Fruit fly (Drosophila melanogaster) whole organism, embryonic: Measurements from ENCODE around the gene CG14511.

ENCODE experiments used
- ATbp ChIP-seq: fragments of 200-800 bp; sonication (Bioruptor generic); optimal IDR thresholded peaks from 2 replicates; lab custom pipeline; 2017; ENCODE audit warnings: missing biosample characterization, mild to moderate bottlenecking, missing genetic modification characterization, missing genetic modification reagents
- Abd-B ChIP-seq: fragments of 200-800 bp; sonication (Bioruptor generic); optimal IDR thresholded peaks from 2 replicates; lab custom pipeline; 2018; ENCODE audit warnings: missing biosample characterization, mild to moderate bottlenecking, missing genetic modification characterization, moderate library complexity
- Ada2b ChIP-seq: fragments of 200-800 bp; sonication (Bioruptor generic); IDR thresholded peaks from 2 replicates; pipeline ENCODE4 v1.3.6; 2022; ENCODE audit warnings: missing biosample characterization, missing genetic modification characterization
- Asciz ChIP-seq: fragments of 200-800 bp; sonication (Bioruptor generic); optimal IDR thresholded peaks from 2 replicates; lab custom pipeline; 2017; ENCODE audit warnings: missing biosample characterization, mild to moderate bottlenecking, missing genetic modification characterization, missing genetic modification reagents
- CG10267 ChIP-seq: fragments of 200-800 bp; sonication (Bioruptor generic); optimal IDR thresholded peaks from 2 replicates; lab custom pipeline; 2018; ENCODE audit warnings: missing biosample characterization, mild to moderate bottlenecking, missing genetic modification characterization, moderate library complexity
- CG11085 ChIP-seq: fragments of 200-800 bp; sonication (Bioruptor generic); IDR thresholded peaks from 2 replicates; pipeline ENCODE4 v1.3.6; 2022; ENCODE audit warnings: missing biosample characterization, missing genetic modification characterization
- CG11247 ChIP-seq: fragments of 200-800 bp; sonication (Bioruptor generic); IDR thresholded peaks from 2 replicates; pipeline ENCODE4 v1.3.6; 2022; ENCODE audit warnings: missing biosample characterization, missing genetic modification characterization
- CG12219 ChIP-seq: fragments of 200-800 bp; sonication (Bioruptor generic); optimal IDR thresholded peaks from 3 replicates; lab custom pipeline; 2018; ENCODE audit warnings: missing biosample characterization, mild to moderate bottlenecking, missing genetic modification characterization
- CG13894 ChIP-seq: fragments of 200-800 bp; sonication (Bioruptor generic); optimal IDR thresholded peaks from 3 replicates; lab custom pipeline; 2018; ENCODE audit warnings: missing biosample characterization, mild to moderate bottlenecking, missing genetic modification characterization, moderate library complexity
- CG14965 ChIP-seq: fragments of 200-800 bp; sonication (Bioruptor generic); optimal IDR thresholded peaks from 2 replicates; lab custom pipeline; 2016; ENCODE audit warnings: missing biosample characterization, missing genetic modification characterization, borderline replicate concordance
- CG16863 ChIP-seq: fragments of 200-800 bp; sonication (Bioruptor generic); optimal IDR thresholded peaks from 3 replicates; lab custom pipeline; 2016; ENCODE audit warnings: missing biosample characterization, missing genetic modification characterization
- CG17802 ChIP-seq: fragments of 200-800 bp; sonication (Bioruptor generic); optimal IDR thresholded peaks from 2 replicates; lab custom pipeline; 2018; ENCODE audit warnings: missing biosample characterization, mild to moderate bottlenecking, missing genetic modification characterization, moderate library complexity
- CG2199 ChIP-seq: fragments of 200-800 bp; sonication (Bioruptor generic); IDR thresholded peaks from 3 replicates; pipeline ENCODE4 v1.3.6; 2022; ENCODE audit warnings: missing biosample characterization, missing genetic modification characterization
- CG2712 ChIP-seq: fragments of 200-800 bp; optimal IDR thresholded peaks from 3 replicates; lab custom pipeline; 2019; ENCODE audit warnings: missing biosample characterization, mild to moderate bottlenecking, missing genetic modification characterization, moderate library complexity
- CG2875 ChIP-seq: fragments of 200-800 bp; sonication (Bioruptor generic); optimal IDR thresholded peaks from 2 replicates; lab custom pipeline; 2017; ENCODE audit warnings: missing biosample characterization, mild to moderate bottlenecking, missing genetic modification characterization, missing genetic modification reagents
- CG2889 ChIP-seq: fragments of 200-800 bp; sonication (Bioruptor generic); IDR thresholded peaks from 3 replicates; pipeline ENCODE4 v1.3.6; 2022; ENCODE audit warnings: missing biosample characterization, missing genetic modification characterization
- CG30431 ChIP-seq: fragments of 200-800 bp; sonication (Bioruptor generic); optimal IDR thresholded peaks from 2 replicates; lab custom pipeline; 2017; ENCODE audit warnings: missing biosample characterization, missing genetic modification characterization
- CG8290 ChIP-seq, 3 experiments: fragments of 200-800 bp; sonication (Bioruptor generic); optimal IDR thresholded peaks; 2 replicates each; lab custom pipeline; 2016 to 2019; ENCODE audit warnings: missing biosample characterization in 3 of 3, missing genetic modification characterization in 3 of 3, mild to moderate bottlenecking in 2 of 3, moderate library complexity in 1 of 3
- CG8478 ChIP-seq: fragments of >200 bp; optimal IDR thresholded peaks from 2 replicates; lab custom pipeline; 2018
- CkIIα-i1 ChIP-seq: fragments of 200-800 bp; sonication (Bioruptor generic); IDR thresholded peaks from 2 replicates; pipeline ENCODE4 v1.3.6; 2022; ENCODE audit warnings: missing biosample characterization, missing genetic modification characterization
- Dfd ChIP-seq, 2 experiments: fragments of >200 bp; optimal IDR thresholded peaks; 2 replicates each; lab custom pipeline; 2017; ENCODE audit warnings: missing biosample characterization in 2 of 2, missing genetic modification characterization in 2 of 2
- Dip2 ChIP-seq: fragments of 200-800 bp; sonication (Bioruptor generic); IDR thresholded peaks from 2 replicates; pipeline ENCODE4 v1.3.6; 2022; ENCODE audit warnings: missing biosample characterization, missing genetic modification characterization
- Elba2 ChIP-seq: fragments of 200-800 bp; sonication (Bioruptor generic); optimal IDR thresholded peaks from 3 replicates; lab custom pipeline; 2016; ENCODE audit warnings: missing biosample characterization, missing genetic modification characterization
- HHEX ChIP-seq: fragments of 200-800 bp; sonication (Bioruptor generic); optimal IDR thresholded peaks from 3 replicates; lab custom pipeline; 2017; ENCODE audit warnings: missing biosample characterization, mild to moderate bottlenecking, missing genetic modification characterization, missing genetic modification reagents
- NC2α ChIP-seq: fragments of 200-800 bp; sonication (Bioruptor generic); optimal IDR thresholded peaks from 2 replicates; lab custom pipeline; 2016; ENCODE audit warnings: missing biosample characterization, missing genetic modification characterization
- Rfx ChIP-seq: fragments of 200-800 bp; sonication (Bioruptor generic); IDR thresholded peaks from 2 replicates; pipeline ENCODE4 v1.3.6; 2022; ENCODE audit warnings: missing biosample characterization, missing genetic modification characterization
- Sin3A ChIP-seq: fragments of >200 bp; optimal IDR thresholded peaks from 2 replicates; lab custom pipeline; 2018
- Six4 ChIP-seq: fragments of 200-800 bp; sonication (Bioruptor generic); optimal IDR thresholded peaks from 2 replicates; lab custom pipeline; 2016; ENCODE audit warnings: missing biosample characterization, missing genetic modification characterization
- Sox102F ChIP-seq: fragments of 200-800 bp; sonication (Bioruptor generic); optimal IDR thresholded peaks from 2 replicates; lab custom pipeline; 2018; ENCODE audit warnings: missing biosample characterization, mild to moderate bottlenecking, missing genetic modification characterization, moderate library complexity
- Spps ChIP-seq: fragments of 200-800 bp; sonication (Bioruptor generic); optimal IDR thresholded peaks from 2 replicates; lab custom pipeline; 2018; ENCODE audit warnings: missing biosample characterization, mild to moderate bottlenecking, missing genetic modification characterization
- Stat92E ChIP-seq, 3 experiments: fragments of >200 bp in 2 of 3; fragments of 200-800 bp in 1 of 3; sonication (Bioruptor generic) in 1 of 3; optimal IDR thresholded peaks; 2 replicates each; lab custom pipeline; 2017 to 2019; ENCODE audit warnings: missing biosample characterization in 3 of 3, missing genetic modification characterization in 3 of 3, mild to moderate bottlenecking in 1 of 3, moderate library complexity in 1 of 3
- Vsx1 ChIP-seq: fragments of 200-800 bp; sonication (Bioruptor generic); optimal IDR thresholded peaks from 2 replicates; lab custom pipeline; 2017; ENCODE audit warnings: missing biosample characterization, mild to moderate bottlenecking, missing genetic modification characterization, missing genetic modification reagents
- ara ChIP-seq: fragments of 200-800 bp; sonication (Bioruptor generic); IDR thresholded peaks from 2 replicates; pipeline ENCODE4 v1.3.6; 2022; ENCODE audit warnings: missing biosample characterization, missing genetic modification characterization
- az2 ChIP-seq: fragments of 200-800 bp; sonication (Bioruptor generic); optimal IDR thresholded peaks from 3 replicates; lab custom pipeline; 2016; ENCODE audit warnings: missing biosample characterization, missing genetic modification characterization
- bbx ChIP-seq: fragments of 200-800 bp; sonication (Bioruptor generic); IDR thresholded peaks from 2 replicates; pipeline ENCODE4 v1.3.6; 2022; ENCODE audit warnings: missing biosample characterization, missing genetic modification characterization; ENCODE audit not compliant: partially characterized antibody
- cas ChIP-seq: fragments of 200-800 bp; sonication (Bioruptor generic); IDR thresholded peaks from 2 replicates; pipeline ENCODE4 v1.3.6; 2022; ENCODE audit warnings: missing biosample characterization, missing genetic modification characterization
- caup ChIP-seq: fragments of 200-800 bp; sonication (Bioruptor generic); optimal IDR thresholded peaks from 3 replicates; lab custom pipeline; 2017; ENCODE audit warnings: missing biosample characterization, mild to moderate bottlenecking, missing genetic modification characterization, moderate library complexity; ENCODE audit not compliant: severe bottlenecking
- disco-r ChIP-seq: fragments of 200-800 bp; sonication (Bioruptor generic); optimal IDR thresholded peaks from 2 replicates; lab custom pipeline; 2016; ENCODE audit warnings: missing biosample characterization, missing genetic modification characterization
- gem ChIP-seq: fragments of 200-800 bp; sonication (Bioruptor generic); optimal IDR thresholded peaks from 2 replicates; lab custom pipeline; 2019; ENCODE audit warnings: missing biosample characterization, mild to moderate bottlenecking, missing genetic modification characterization, moderate library complexity
- gsb-n ChIP-seq: fragments of 200-800 bp; sonication (Bioruptor generic); optimal IDR thresholded peaks from 3 replicates; lab custom pipeline; 2018; ENCODE audit warnings: missing biosample characterization, mild to moderate bottlenecking, missing genetic modification characterization
- jigr1 ChIP-seq: fragments of 200-800 bp; sonication (Bioruptor generic); IDR thresholded peaks from 3 replicates; pipeline ENCODE4 v1.3.6; 2022; ENCODE audit warnings: missing biosample characterization, missing genetic modification characterization
- jumu ChIP-seq: fragments of 200-800 bp; sonication (Bioruptor generic); optimal IDR thresholded peaks from 3 replicates; lab custom pipeline; 2016; ENCODE audit warnings: missing biosample characterization, missing genetic modification characterization
- kay ChIP-seq: fragments of 200-800 bp; sonication (Bioruptor generic); optimal IDR thresholded peaks from 2 replicates; lab custom pipeline; 2016; ENCODE audit warnings: missing biosample characterization, missing genetic modification characterization
- maf-S ChIP-seq: fragments of 200-800 bp; sonication (Bioruptor generic); optimal IDR thresholded peaks from 2 replicates; lab custom pipeline; 2016; ENCODE audit warnings: missing biosample characterization, missing genetic modification characterization
- onecut ChIP-seq: fragments of 200-800 bp; sonication (Bioruptor generic); IDR thresholded peaks from 2 replicates; pipeline ENCODE4 v1.3.6; 2022; ENCODE audit warnings: missing biosample characterization, missing genetic modification characterization
- pros ChIP-seq: fragments of 200-800 bp; sonication (Bioruptor generic); optimal IDR thresholded peaks from 3 replicates; lab custom pipeline; 2019; ENCODE audit warnings: missing biosample characterization, mild to moderate bottlenecking, missing genetic modification characterization, moderate library complexity
- psq ChIP-seq: fragments of 200-800 bp; sonication (Bioruptor generic); optimal IDR thresholded peaks from 2 replicates; lab custom pipeline; 2017; ENCODE audit warnings: missing biosample characterization, missing genetic modification characterization
- tio ChIP-seq: fragments of 200-800 bp; sonication (Bioruptor generic); optimal IDR thresholded peaks from 2 replicates; lab custom pipeline; 2017; ENCODE audit warnings: missing biosample characterization, missing genetic modification characterization, inconsistent platforms
- yki ChIP-seq: fragments of >200 bp; optimal IDR thresholded peaks from 3 replicates; lab custom pipeline; 2018

The CG14511 gene

dm6 chr3R:29122817-29123611, 23.7 kb downstream of the CG14511 start, which contains the start of the genes yem and Ctl2 (continued):
- no peak for TF ChIP-seq Dip2 (GFP tag; lab: Robert Waterston, UW)
- TF ChIP-seq CG2889 (GFP tag; lab: Robert Waterston, UW), result no peak; the same call in 2 of the 3 replicates
- TF ChIP-seq Spps (tag; lab: Kevin White, UChicago), result no peak
- no peak; the same call in 1 of the 2 replicates for TF ChIP-seq cas (GFP tag; lab: Robert Waterston, UW)
- peak; percentile 97 for TF ChIP-seq Sin3A (lab: Kevin White, UChicago)
- peak; percentile 80 for TF ChIP-seq jumu (GFP tag; lab: Kevin White, UChicago)
- no peak for TF ChIP-seq tio (GFP tag; lab: Kevin White, UChicago)
- peak; percentile 64 for TF ChIP-seq kay (GFP tag; lab: Kevin White, UChicago)
- TF ChIP-seq Asciz (GFP tag; lab: Kevin White, UChicago), result no peak
- peak; percentile 1 for TF ChIP-seq CG13894 (tag; lab: Kevin White, UChicago)
- peak; percentile 56 for TF ChIP-seq disco-r (GFP tag; lab: Kevin White, UChicago)
- TF ChIP-seq CG10267 (tag; lab: Kevin White, UChicago), result peak; percentile 95
- TF ChIP-seq CG2875 (GFP tag; lab: Kevin White, UChicago), result no peak
- no peak; the same call in 1 of the 2 replicates for TF ChIP-seq Ada2b
- no peak for TF ChIP-seq CG8478 (lab: Kevin White, UChicago)
- TF ChIP-seq psq (GFP tag; lab: Kevin White, UChicago), result peak; percentile 53
- TF ChIP-seq CG2712 (tag; lab: Kevin White, UChicago), result peak; percentile 68
- peak; percentile 82 for TF ChIP-seq CG16863 (GFP tag; lab: Kevin White, UChicago)
- TF ChIP-seq gsb-n (tag; lab: Kevin White, UChicago), result peak; percentile 35
- peak; percentile 59 for TF ChIP-seq Sox102F (GFP tag; lab: Kevin White, UChicago)
- TF ChIP-seq maf-S (GFP tag; lab: Kevin White, UChicago), result peak; percentile 79
- peak; percentile 84 for TF ChIP-seq Rfx (GFP tag; lab: Robert Waterston, UW)
- TF ChIP-seq CG14965 (GFP tag; lab: Kevin White, UChicago), result peak; percentile 42
- TF ChIP-seq ATbp (GFP tag; lab: Kevin White, UChicago), result peak; percentile 19
- peak; percentile 50 for TF ChIP-seq CG11247
- peak; percentile 71 for TF ChIP-seq CG17802 (tag; lab: Kevin White, UChicago)
- TF ChIP-seq CG30431, result peak; percentile 56
- peak; percentile 67 for TF ChIP-seq Elba2 (GFP tag; lab: Kevin White, UChicago)
- TF ChIP-seq CG11085, result peak; percentile 61
- no peak for TF ChIP-seq Stat92E (GFP tag; optimal IDR thresholded peaks at IDR 0.05; lab: Kevin White, UChicago)
- peak; percentile 43 for TF ChIP-seq CG12219 (GFP tag; lab: Kevin White, UChicago)
- TF ChIP-seq Six4 (GFP tag; lab: Kevin White, UChicago), result peak; percentile 42
- TF ChIP-seq CG8290 (GFP tag; optimal IDR thresholded peaks at IDR 0.05; lab: Kevin White, UChicago), result peak; percentile 85
- peak; percentile 68 to 90 for TF ChIP-seq CG8290 (tag; optimal IDR thresholded peaks at IDR 0.05; lab: Kevin White, UChicago)
- TF ChIP-seq HHEX (GFP tag; lab: Kevin White, UChicago), result no peak
- peak; percentile 68; the same call in 2 of the 3 replicates for TF ChIP-seq jigr1 (GFP tag; lab: Robert Waterston, UW)
- TF ChIP-seq gem, result peak; percentile 71
- TF ChIP-seq bbx (GFP tag; lab: Robert Waterston, UW), result peak; percentile 65
- TF ChIP-seq NC2α (GFP tag; lab: Kevin White, UChicago), result peak; percentile 53
- TF ChIP-seq ara (GFP tag; lab: Robert Waterston, UW), result 0 out of 2 replicates have a peak, but pooled peaks have one; percentile 50
- TF ChIP-seq yki, result no peak
- TF ChIP-seq CkIIα-i1, result no peak
- TF ChIP-seq pros, result no peak
- TF ChIP-seq CG2199 (GFP tag; lab: Robert Waterston, UW), result peak; percentile 23; the same call in 2 of the 3 replicates
- peak; percentile 77 for TF ChIP-seq az2 (GFP tag; lab: Kevin White, UChicago)
- peak; percentile 76 for TF ChIP-seq Abd-B
- no peak for TF ChIP-seq Vsx1 (GFP tag; lab: Kevin White, UChicago)
- peak; percentile 70 for TF ChIP-seq caup (GFP tag; lab: Kevin White, UChicago)
- TF ChIP-seq onecut (GFP tag; lab: Robert Waterston, UW), result peak; percentile 25
- no peak for TF ChIP-seq Dfd (GFP tag; optimal IDR thresholded peaks at IDR 0.05; lab: Kevin White, UChicago)
